Fruit fly (Drosophila melanogaster) whole organism, pupa: ENCODE measurements around the gene CG9737.

Experiments
- CG10348 ChIP-seq: fragments of 200-800 bp; sonication (Bioruptor generic); IDR thresholded peaks from 2 replicates; pipeline ENCODE4 v1.3.6; 2022; ENCODE audit warnings: missing biosample characterization, missing genetic modification characterization
- CG12605 ChIP-seq: fragments of 200-800 bp; sonication (Bioruptor generic); IDR thresholded peaks from 2 replicates; pipeline ENCODE4 v1.3.6; 2022; ENCODE audit warnings: missing biosample characterization, missing genetic modification characterization
- CG13204 ChIP-seq: fragments of 200-800 bp; sonication (Bioruptor generic); optimal IDR thresholded peaks from 2 replicates; lab custom pipeline; 2018; ENCODE audit warnings: missing biosample characterization, mild to moderate bottlenecking, missing genetic modification characterization, moderate library complexity
- CG14655 ChIP-seq: fragments of 200-800 bp; sonication (Bioruptor generic); optimal IDR thresholded peaks from 3 replicates; lab custom pipeline; 2017; ENCODE audit warnings: mild to moderate bottlenecking, missing biosample characterization, missing genetic modification reagents, missing genetic modification characterization
- CG15710 ChIP-seq: fragments of 200-800 bp; sonication (Bioruptor generic); optimal IDR thresholded peaks from 2 replicates; lab custom pipeline; 2018; ENCODE audit warnings: missing biosample characterization, mild to moderate bottlenecking, missing genetic modification characterization, moderate library complexity
- CG17806 ChIP-seq: fragments of 200-800 bp; sonication (Bioruptor generic); optimal IDR thresholded peaks from 2 replicates; lab custom pipeline; 2018; ENCODE audit warnings: missing biosample characterization, mild to moderate bottlenecking, missing genetic modification characterization, moderate library complexity
- CG32121 ChIP-seq: fragments of 200-800 bp; sonication (Bioruptor generic); IDR thresholded peaks from 2 replicates; pipeline ENCODE4 v1.3.6; 2022; ENCODE audit warnings: missing biosample characterization, missing genetic modification characterization
- CG34367 ChIP-seq: fragments of 200-800 bp; sonication (Bioruptor generic); optimal IDR thresholded peaks from 2 replicates; lab custom pipeline; 2018; ENCODE audit warnings: missing biosample characterization, mild to moderate bottlenecking, missing genetic modification characterization
- CG4496 ChIP-seq: fragments of 200-800 bp; sonication (Bioruptor generic); IDR thresholded peaks from 3 replicates; pipeline ENCODE4 v1.3.6; 2022; ENCODE audit warnings: missing biosample characterization, missing genetic modification characterization
- CG8159 ChIP-seq: fragments of 200-800 bp; sonication (Bioruptor generic); optimal IDR thresholded peaks from 3 replicates; lab custom pipeline; 2018; ENCODE audit warnings: missing biosample characterization, mild to moderate bottlenecking, missing genetic modification characterization, moderate library complexity
- CG8301 ChIP-seq: fragments of 200-800 bp; sonication (Bioruptor generic); optimal IDR thresholded peaks from 2 replicates; lab custom pipeline; 2018; ENCODE audit warnings: missing biosample characterization, mild to moderate bottlenecking, missing genetic modification characterization
- CG9948 ChIP-seq: fragments of 200-800 bp; sonication (Bioruptor generic); optimal IDR thresholded peaks from 2 replicates; lab custom pipeline; 2018; ENCODE audit warnings: missing biosample characterization, mild to moderate bottlenecking, missing genetic modification characterization, moderate library complexity
- D1 ChIP-seq: fragments of 200-800 bp; sonication (Bioruptor generic); optimal IDR thresholded peaks from 2 replicates; lab custom pipeline; 2018; ENCODE audit warnings: missing biosample characterization, mild to moderate bottlenecking, missing genetic modification characterization, moderate library complexity
- EcR ChIP-seq: fragments of 200-800 bp; sonication (Bioruptor generic); optimal IDR thresholded peaks from 3 replicates; lab custom pipeline; 2019; ENCODE audit warnings: missing biosample characterization, missing genetic modification characterization, mild to moderate bottlenecking, moderate library complexity, missing genetic modification reagents
- Ets98B ChIP-seq: fragments of 200-800 bp; sonication (Bioruptor generic); IDR thresholded peaks from 2 replicates; pipeline ENCODE4 v1.3.6; 2022; ENCODE audit warnings: missing biosample characterization, missing genetic modification characterization
- Pif1A ChIP-seq: fragments of 200-800 bp; sonication (Bioruptor generic); optimal IDR thresholded peaks from 3 replicates; lab custom pipeline; 2016; ENCODE audit warnings: missing biosample characterization, missing genetic modification characterization
- Pif1B ChIP-seq: fragments of 200-800 bp; sonication (Bioruptor generic); optimal IDR thresholded peaks from 3 replicates; lab custom pipeline; 2016; ENCODE audit warnings: missing biosample characterization, missing genetic modification characterization
- Snoo ChIP-seq: fragments of 200-800 bp; sonication (Bioruptor generic); optimal IDR thresholded peaks from 3 replicates; lab custom pipeline; 2017; ENCODE audit warnings: missing biosample characterization, mild to moderate bottlenecking, missing genetic modification characterization, inconsistent platforms
- fd96Ca ChIP-seq: fragments of 200-800 bp; sonication (Bioruptor generic); IDR thresholded peaks from 3 replicates; pipeline ENCODE4 v1.3.6; 2022; ENCODE audit warnings: missing biosample characterization, missing genetic modification characterization
- gl ChIP-seq: fragments of 200-800 bp; sonication (Bioruptor generic); optimal IDR thresholded peaks from 2 replicates; lab custom pipeline; 2018; ENCODE audit warnings: missing biosample characterization, mild to moderate bottlenecking, missing genetic modification characterization
- rn ChIP-seq: fragments of 200-800 bp; sonication (Bioruptor generic); IDR thresholded peaks from 2 replicates; pipeline ENCODE4 v1.3.6; 2022; ENCODE audit warnings: missing biosample characterization, missing genetic modification characterization

Gene CG9737

dm6 chr3R:30243262-30243815, at the start of gene CG9737:
CG9737 (minus strand) TSS chr3R:30243312.
- TF ChIP-seq Pif1A (GFP tag; lab: Kevin White, UChicago) (peak; percentile 76), CG13204 (GFP tag; lab: Kevin White, UChicago) (peak; percentile 80), gl (tag; lab: Kevin White, UChicago) (peak; percentile 90), CG15710 (peak; percentile 22), CG10348 (GFP tag; lab: Robert Waterston, UW) (no peak), rn (GFP tag; lab: Robert Waterston, UW) (no peak), EcR (GFP tag; lab: Kevin White, UChicago) (peak; percentile 88), CG4496 (GFP tag; lab: Robert Waterston, UW) (peak; percentile 85), Ets98B (GFP tag; lab: Robert Waterston, UW) (peak; percentile 81), CG12605 (GFP tag; lab: Robert Waterston, UW) (peak; percentile 85), D1 (tag; lab: Kevin White, UChicago) (no peak), fd96Ca (peak; percentile 71), CG17806 (tag; lab: Kevin White, UChicago) (peak; percentile 41), CG34367 (tag; lab: Kevin White, UChicago) (peak; percentile 46), CG9948 (tag; lab: Kevin White, UChicago) (peak; percentile 19), CG14655 (GFP tag; lab: Kevin White, UChicago) (peak; percentile 82), CG8159 (peak; percentile 36), CG8301 (tag; lab: Kevin White, UChicago) (peak; percentile 79), CG32121 (peak; percentile 68), Snoo (tag; lab: Kevin White, UChicago) (peak; percentile 91), Pif1B (GFP tag; lab: Kevin White, UChicago) (peak; percentile 78)

dm6 chr3R:30289056-30289734, 46.1 kb upstream of the CG9737 start:
- peak; percentile 16 for TF ChIP-seq CG15710
- peak; percentile 78 for TF ChIP-seq EcR (GFP tag; lab: Kevin White, UChicago)
- TF ChIP-seq gl (tag; lab: Kevin White, UChicago), result peak; percentile 50
- no peak for TF ChIP-seq Snoo (tag; lab: Kevin White, UChicago)
- TF ChIP-seq CG8159, result peak; percentile 41
- no peak for TF ChIP-seq CG8301 (tag; lab: Kevin White, UChicago)
- TF ChIP-seq CG13204 (GFP tag; lab: Kevin White, UChicago), result peak; percentile 52
- no peak for TF ChIP-seq rn (GFP tag; lab: Robert Waterston, UW)
- TF ChIP-seq CG34367 (tag; lab: Kevin White, UChicago), result peak; percentile 17
- no peak for TF ChIP-seq Ets98B (GFP tag; lab: Robert Waterston, UW)
- TF ChIP-seq CG12605 (GFP tag; lab: Robert Waterston, UW), result 0 out of 2 replicates have a peak, but pooled peaks have one; percentile 13
- no peak for TF ChIP-seq CG9948 (tag; lab: Kevin White, UChicago)
- peak; percentile 33 for TF ChIP-seq CG17806 (tag; lab: Kevin White, UChicago)
- TF ChIP-seq, all 21 proteins: peak for 8

- TF ChIP-seq CG4496 (GFP tag; lab: Robert Waterston, UW), result no peak
- TF ChIP-seq CG32121, result no peak
- no peak for TF ChIP-seq EcR (GFP tag; lab: Kevin White, UChicago)
- no peak for TF ChIP-seq Snoo (tag; lab: Kevin White, UChicago)
- TF ChIP-seq CG34367 (tag; lab: Kevin White, UChicago), result no peak
- TF ChIP-seq CG15710, result no peak
Observed at dm6 chr3R:30288362-30289055, 45.4 kb upstream of the CG9737 start.

dm6 chr3R:30287389-30287788, 44.3 kb upstream of the CG9737 start:
- no peak for TF ChIP-seq CG4496 (GFP tag; lab: Robert Waterston, UW)
- TF ChIP-seq CG8159, result no peak
- TF ChIP-seq, all 21 proteins: peak for 0

dm6 chr3R:30286347-30286746, 43.2 kb upstream of the CG9737 start:
- peak; percentile 15 for TF ChIP-seq Pif1A (GFP tag; lab: Kevin White, UChicago)
- TF ChIP-seq CG34367 (tag; lab: Kevin White, UChicago), result peak; percentile 9
- no peak for TF ChIP-seq EcR (GFP tag; lab: Kevin White, UChicago)
- 0 out of 3 replicates have a peak, but pooled peaks have one; percentile 20 for TF ChIP-seq fd96Ca
- no peak for TF ChIP-seq CG12605 (GFP tag; lab: Robert Waterston, UW)
- TF ChIP-seq CG15710, result peak; percentile 17
- peak; percentile 28 for TF ChIP-seq CG17806 (tag; lab: Kevin White, UChicago)
- no peak for TF ChIP-seq gl (tag; lab: Kevin White, UChicago)
- no peak for TF ChIP-seq CG4496 (GFP tag; lab: Robert Waterston, UW)
- no peak for TF ChIP-seq CG8301 (tag; lab: Kevin White, UChicago)
- peak; percentile 46 for TF ChIP-seq CG14655 (GFP tag; lab: Kevin White, UChicago)
- no peak for TF ChIP-seq CG13204 (GFP tag; lab: Kevin White, UChicago)
- TF ChIP-seq CG9948 (tag; lab: Kevin White, UChicago), result peak; percentile 12
- no peak for TF ChIP-seq CG10348 (GFP tag; lab: Robert Waterston, UW)
- TF ChIP-seq D1 (tag; lab: Kevin White, UChicago), result no peak
- peak; percentile 9 for TF ChIP-seq Pif1B (GFP tag; lab: Kevin White, UChicago)
- TF ChIP-seq CG8159, result peak; percentile 17
- TF ChIP-seq rn (GFP tag; lab: Robert Waterston, UW), result no peak
- no peak for TF ChIP-seq Snoo (tag; lab: Kevin White, UChicago)
- TF ChIP-seq CG32121, result no peak
- no peak for TF ChIP-seq Ets98B (GFP tag; lab: Robert Waterston, UW)
